Fruit fly (Drosophila melanogaster): ENCODE results near the gene Mi-2.

Mi-2 gene

DNA sequence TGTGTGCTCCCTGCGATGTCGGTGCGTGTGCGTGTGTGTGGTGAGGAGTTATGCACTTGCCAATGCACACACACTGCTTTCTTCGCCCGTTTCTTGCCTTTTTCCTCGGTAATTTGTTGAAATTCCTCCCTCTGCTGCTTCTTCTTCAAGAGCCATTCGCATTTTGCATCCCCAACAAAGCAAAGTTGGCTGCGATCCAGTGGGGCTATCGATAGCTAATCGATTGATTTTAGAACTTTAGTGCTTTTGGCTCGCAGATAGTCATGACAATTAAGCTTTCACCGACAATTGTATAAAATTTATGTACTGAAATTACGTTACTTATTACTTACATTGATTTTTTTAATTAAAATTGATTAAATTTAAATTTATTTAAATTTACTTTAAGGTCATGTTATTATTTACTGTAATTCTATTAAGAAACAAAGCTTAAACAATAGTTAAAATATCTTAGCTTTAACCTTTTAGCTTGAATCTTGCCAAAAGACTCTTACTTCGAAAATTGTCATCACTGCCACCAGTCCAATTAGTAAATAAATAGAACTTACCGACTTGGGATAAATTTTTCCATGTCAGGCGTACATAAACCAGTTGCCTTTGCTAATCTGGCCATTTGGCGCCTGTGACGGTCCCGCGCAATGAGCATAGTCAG, 75.7 kb downstream of the Mi-2 start, which contains the start of the genes trc and CG32221 (continued):
- TF ChIP-seq CHES-1-like (GFP tag; optimal IDR thresholded peaks at IDR 0.05) = peak; percentile 15
- TF ChIP-seq CG6272 (GFP tag; IDR thresholded peaks at IDR 0.05) = no peak
- TF ChIP-seq CG10147 (GFP tag; optimal IDR thresholded peaks at IDR 0.05) = no peak
- no peak for TF ChIP-seq D19B (GFP tag; optimal IDR thresholded peaks at IDR 0.05)
- no peak for TF ChIP-seq sd (tag; optimal IDR thresholded peaks at IDR 0.05)
- peak; percentile 44 for TF ChIP-seq vvl (GFP tag; IDR thresholded peaks at IDR 0.05)
- TF ChIP-seq br (optimal IDR thresholded peaks at IDR 0.05) = no peak
- TF ChIP-seq psq (GFP tag; optimal IDR thresholded peaks at IDR 0.05) = no peak
- TF ChIP-seq CG3407 (GFP tag; optimal IDR thresholded peaks at IDR 0.05) = no peak
- TF ChIP-seq CTCF (GFP tag; optimal IDR thresholded peaks at IDR 0.05) = no peak
- TF ChIP-seq Nf-YB (GFP tag; optimal IDR thresholded peaks at IDR 0.05) = peak; percentile 13
- TF ChIP-seq CG11560 (tag; IDR thresholded peaks at IDR 0.05) = peak; percentile 82; the same call in 2 of the 3 replicates
- TF ChIP-seq Hmx (GFP tag; optimal IDR thresholded peaks at IDR 0.05) = no peak
- TF ChIP-seq CG11085 (GFP tag; IDR thresholded peaks at IDR 0.05) = peak; percentile 31; the same call in 1 of the 2 replicates
- no peak for TF ChIP-seq bab2 (GFP tag; optimal IDR thresholded peaks at IDR 0.05)
- TF ChIP-seq nom (GFP tag; optimal IDR thresholded peaks at IDR 0.05) = peak; percentile 54
- TF ChIP-seq MBD-R2 (GFP tag; IDR thresholded peaks at IDR 0.05) = peak; percentile 81
- no peak for TF ChIP-seq CkIIα-i1 (GFP tag; IDR thresholded peaks at IDR 0.05)
- no peak for TF ChIP-seq CG1792 (GFP tag; optimal IDR thresholded peaks at IDR 0.05)
- TF ChIP-seq CG34376 (GFP tag; optimal IDR thresholded peaks at IDR 0.05) = peak; percentile 53
- TF ChIP-seq Hr78 (GFP tag; optimal IDR thresholded peaks at IDR 0.05) = no peak
- peak; percentile 25; the same call in 1 of the 3 replicates for TF ChIP-seq dysf (GFP tag; IDR thresholded peaks at IDR 0.05)
- no peak for TF ChIP-seq Hr39 (optimal IDR thresholded peaks at IDR 0.05)
- peak; percentile 77 for TF ChIP-seq Rfx (GFP tag; IDR thresholded peaks at IDR 0.05)
- no peak for TF ChIP-seq pros (GFP tag; optimal IDR thresholded peaks at IDR 0.05)
- TF ChIP-seq CG16863 (GFP tag; optimal IDR thresholded peaks at IDR 0.05) = no peak
- peak; percentile 45 for TF ChIP-seq CG30403 (GFP tag; optimal IDR thresholded peaks at IDR 0.05)
- TF ChIP-seq seq (GFP tag; IDR thresholded peaks at IDR 0.05) = peak; percentile 48; the same call in 1 of the 2 replicates
- TF ChIP-seq CG32767 (GFP tag; IDR thresholded peaks at IDR 0.05) = no peak
- no peak for TF ChIP-seq usp (GFP tag; optimal IDR thresholded peaks at IDR 0.05)
- no peak for TF ChIP-seq Mrtf (GFP tag; IDR thresholded peaks at IDR 0.05)
- TF ChIP-seq otp (GFP tag; IDR thresholded peaks at IDR 0.05) = no peak
- no peak for TF ChIP-seq sqz (GFP tag; optimal IDR thresholded peaks at IDR 0.05)
- TF ChIP-seq ind (GFP tag; optimal IDR thresholded peaks at IDR 0.05) = no peak
- peak; percentile 41 for TF ChIP-seq CG3281 (GFP tag; optimal IDR thresholded peaks at IDR 0.05)
- no peak for TF ChIP-seq zf30C (GFP tag; optimal IDR thresholded peaks at IDR 0.05)
- TF ChIP-seq CG7357 (GFP tag; IDR thresholded peaks at IDR 0.05) = no peak
- TF ChIP-seq tll (GFP tag; optimal IDR thresholded peaks at IDR 0.05) = no peak
- no peak for TF ChIP-seq cg (GFP tag; optimal IDR thresholded peaks at IDR 0.05)
- no peak for TF ChIP-seq Bdp1 (GFP tag; optimal IDR thresholded peaks at IDR 0.05)
- peak; percentile 46 for TF ChIP-seq nerfin-2 (GFP tag; IDR thresholded peaks at IDR 0.05; ENCODE audit: partially characterized antibody)
- TF ChIP-seq CG16813 (GFP tag; IDR thresholded peaks at IDR 0.05; ENCODE audit: partially characterized antibody) = peak; percentile 74
- TF ChIP-seq CG33557 (GFP tag; optimal IDR thresholded peaks at IDR 0.05) = peak; percentile 37
- TF ChIP-seq CG8089 (GFP tag; optimal IDR thresholded peaks at IDR 0.05) = peak; percentile 24
- peak; percentile 58 for TF ChIP-seq MTF-1 (GFP tag; optimal IDR thresholded peaks at IDR 0.05; ENCODE audit: borderline replicate concordance)
- TF ChIP-seq CG1832 (GFP tag; optimal IDR thresholded peaks at IDR 0.05) = no peak
- no peak for TF ChIP-seq Taf1 (GFP tag; IDR thresholded peaks at IDR 0.05)
- TF ChIP-seq CG43689 (GFP tag; IDR thresholded peaks at IDR 0.05) = no peak
- no peak for TF ChIP-seq gfzf (GFP tag; optimal IDR thresholded peaks at IDR 0.05)
- no peak for TF ChIP-seq CG5180 (GFP tag; optimal IDR thresholded peaks at IDR 0.05)
- TF ChIP-seq gce (GFP tag; IDR thresholded peaks at IDR 0.05) = no peak

All from whole organism, embryonic.